Worm (Caenorhabditis elegans) whole organism, L1 larva: ENCODE data around the gene dsh-1.

Experiments
- aly-2 ChIP-seq: fragments of 150-350 bp; optimal IDR thresholded peaks from 2 replicates; lab custom pipeline; 2014; ENCODE audit warnings: missing biosample characterization, missing genetic modification characterization
- mab-9 ChIP-seq: fragments of 200-800 bp; sonication (Bioruptor generic); IDR thresholded peaks from 2 replicates; pipeline ENCODE4 v1.3.6; 2022; ENCODE audit warnings: missing genetic modification reagents, missing genetic modification characterization, missing compliant biosample characterization
- nhr-237 ChIP-seq: fragments of 150-350 bp; optimal IDR thresholded peaks from 2 replicates; lab custom pipeline; 2014; ENCODE audit warnings: missing biosample characterization, missing genetic modification characterization
- nhr-76 ChIP-seq: sonication (generic microtip); optimal IDR thresholded peaks from 2 replicates; lab custom pipeline; 2017; ENCODE audit warnings: missing biosample characterization, missing genetic modification characterization
- pag-3 ChIP-seq: sonication (generic microtip); optimal IDR thresholded peaks from 2 replicates; lab custom pipeline; 2017; ENCODE audit warnings: missing genetic modification characterization, mild to moderate bottlenecking, missing compliant biosample characterization, antibody characterized with exemption, borderline replicate concordance; ENCODE audit not compliant: insufficient read depth
- rnt-1 ChIP-seq: sonication (generic microtip); optimal IDR thresholded peaks from 2 replicates; lab custom pipeline; 2016; ENCODE audit warnings: mild to moderate bottlenecking, missing genetic modification characterization, moderate library complexity, missing compliant biosample characterization
- snpc-4 ChIP-seq: fragments of 150-350 bp; optimal IDR thresholded peaks from 2 replicates; lab custom pipeline; 2014; ENCODE audit warnings: missing biosample characterization, missing genetic modification characterization

DNA sequence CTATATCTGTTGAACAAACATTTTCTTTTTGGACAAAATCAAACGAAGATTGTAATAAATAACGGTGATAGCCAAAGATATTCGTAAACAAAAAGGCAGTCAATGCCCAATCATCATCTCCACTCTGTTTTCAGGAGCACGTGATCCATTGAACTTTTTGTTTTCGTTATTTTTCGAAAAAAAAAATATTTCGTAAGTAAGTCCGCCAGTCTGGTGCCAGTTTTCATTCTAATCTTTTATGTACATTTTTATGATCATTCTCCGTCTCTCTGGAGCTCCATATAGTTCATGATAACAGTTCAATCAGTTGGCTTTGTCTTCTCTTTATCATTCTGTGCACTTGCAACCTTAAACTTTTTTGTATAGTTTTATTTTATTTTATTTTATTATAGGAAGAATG is 22.3 kb downstream of the dsh-1 start, which contains the start of gene ampd-1:
- TF ChIP-seq mab-9 (GFP tag; lab: Robert Waterston, UW): no peak
- TF ChIP-seq nhr-76 (tag; lab: Kevin White, UChicago): no peak
- no peak for TF ChIP-seq snpc-4 (tag; lab: Kevin White, UChicago)
- no peak for TF ChIP-seq nhr-237
- no peak for TF ChIP-seq pag-3
- no peak for TF ChIP-seq aly-2 (tag; lab: Kevin White, UChicago)
- TF ChIP-seq rnt-1 (tag; lab: Kevin White, UChicago): no peak
